Worm (Caenorhabditis elegans) whole organism, midembryonic: ENCODE data around the gene F39D8.3.

Experiments
- cog-1 ChIP-seq: sonication (generic microtip); optimal IDR thresholded peaks from 2 replicates; lab custom pipeline; 2016; ENCODE audit warnings: missing genetic modification characterization, missing compliant biosample characterization
- flt-1 ChIP-seq: fragments of 200-800 bp; sonication (Bioruptor generic); IDR thresholded peaks from 2 replicates; pipeline ENCODE4 v1.3.6; 2022; ENCODE audit warnings: missing genetic modification characterization, missing compliant biosample characterization
- klf-2 ChIP-seq: fragments of 200-800 bp; sonication (Bioruptor generic); conservative IDR thresholded peaks from 2 replicates; pipeline ENCODE4 v1.3.6; 2022; ENCODE audit warnings: missing genetic modification reagents, missing genetic modification characterization, missing compliant biosample characterization
- ztf-23 ChIP-seq: fragments of 200-800 bp; sonication (Bioruptor generic); IDR thresholded peaks from 2 replicates; pipeline ENCODE4 v1.3.6; 2022; ENCODE audit warnings: missing genetic modification reagents, missing genetic modification characterization, missing compliant biosample characterization

DNA sequence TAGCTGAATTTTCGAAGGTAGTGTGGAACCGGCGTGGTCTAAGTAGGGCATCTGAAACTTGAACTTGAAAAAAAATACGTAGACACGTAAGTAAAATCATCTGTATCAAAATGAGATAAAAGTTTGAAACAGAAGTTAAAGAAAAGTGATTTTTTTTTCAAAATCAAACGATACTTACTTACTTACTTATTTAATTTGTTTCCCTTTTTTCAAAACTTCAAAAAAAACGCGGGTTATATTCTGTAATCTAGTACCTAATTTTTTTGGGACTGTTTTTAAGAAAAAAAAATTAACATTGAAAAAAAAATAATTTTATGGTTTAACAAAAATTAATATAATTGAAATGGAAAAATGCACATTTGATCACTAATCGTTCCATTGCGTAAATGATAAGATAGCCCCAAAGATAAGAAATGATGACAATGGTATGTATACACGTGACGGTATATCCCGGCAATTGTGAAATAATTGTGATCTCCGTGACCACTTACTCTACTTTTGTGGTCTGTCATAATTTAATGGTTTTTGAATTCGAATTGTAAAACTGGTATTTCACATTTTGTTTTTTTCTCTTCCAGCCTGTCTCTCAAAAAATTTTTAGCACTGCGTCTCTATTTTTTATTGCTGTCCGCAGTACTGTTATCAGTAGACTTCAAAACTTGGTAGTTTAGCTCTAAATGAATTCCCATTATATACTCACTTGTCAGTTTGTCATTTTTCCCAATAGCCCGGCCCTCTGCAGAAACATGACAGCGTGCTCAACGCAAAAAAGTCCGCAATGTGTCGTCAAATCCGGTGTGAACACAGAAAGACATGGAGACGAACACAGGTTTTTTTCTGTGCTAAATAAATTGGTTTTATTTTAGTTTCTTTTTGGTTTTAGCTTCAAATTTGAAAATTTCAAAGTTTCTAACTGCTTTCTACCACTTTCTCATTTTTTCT, 20.2 kb downstream of the F39D8.3 start, which contains the start of gene mocs-1:
- TF ChIP-seq cog-1 (tag; lab: Kevin White, UChicago) (no peak), flt-1 (GFP tag; lab: Robert Waterston, UW) (no peak), klf-2 (GFP tag; lab: Robert Waterston, UW) (no peak), ztf-23 (no peak)
